Fruit fly (Drosophila melanogaster): ENCODE data around the gene Gmd.
A peak's percentile ranks its signal among the peaks of the same experiment; 100 is the strongest.

Gmd gene

dm6 chr2L:4999389-5000032, 22.7 kb upstream of the Gmd start (continued):
- TF ChIP-seq Rx (GFP tag; IDR thresholded peaks at IDR 0.05), result peak; percentile 64
- TF ChIP-seq trh (GFP tag; optimal IDR thresholded peaks at IDR 0.05), result peak; percentile 8
- TF ChIP-seq CG11456 (GFP tag; IDR thresholded peaks at IDR 0.05), result peak; percentile 71
- peak; percentile 67 for TF ChIP-seq CG9727 (GFP tag; optimal IDR thresholded peaks at IDR 0.05)
- TF ChIP-seq Hr51 (GFP tag; optimal IDR thresholded peaks at IDR 0.05), result peak; percentile 36 to 64
- TF ChIP-seq hkb (optimal IDR thresholded peaks at IDR 0.05), result no peak
- peak; percentile 64 for TF ChIP-seq hkb (GFP tag; IDR thresholded peaks at IDR 0.05)
- TF ChIP-seq luna (GFP tag; optimal IDR thresholded peaks at IDR 0.05), result peak; percentile 46
- peak; percentile 96 for TF ChIP-seq Med (GFP tag)
- TF ChIP-seq CrebB (tag; optimal IDR thresholded peaks at IDR 0.05), result no peak
- TF ChIP-seq CG17568 (GFP tag; optimal IDR thresholded peaks at IDR 0.05), result peak; percentile 45
- TF ChIP-seq E2f2 (GFP tag; IDR thresholded peaks at IDR 0.05), result peak; percentile 19; the same call in 1 of the 2 replicates
- TF ChIP-seq CG4617 (GFP tag; optimal IDR thresholded peaks at IDR 0.05; ENCODE audit: borderline replicate concordance), result peak; percentile 10
- TF ChIP-seq cad (GFP tag; optimal IDR thresholded peaks at IDR 0.05), result no peak
- TF ChIP-seq Fer3 (tag; optimal IDR thresholded peaks at IDR 0.05), result peak; percentile 69
- TF ChIP-seq CG10959 (GFP tag; IDR thresholded peaks at IDR 0.05), result peak; percentile 67
- peak; percentile 54; the same call in 1 of the 2 replicates for TF ChIP-seq CG31441 (GFP tag; IDR thresholded peaks at IDR 0.05)
- 0 out of 2 replicates have a peak, but pooled peaks have one; percentile 23 for TF ChIP-seq aop (GFP tag; IDR thresholded peaks at IDR 0.05)
- TF ChIP-seq CG3847 (GFP tag; IDR thresholded peaks at IDR 0.05), result peak; percentile 57; the same call in 1 of the 2 replicates
- TF ChIP-seq Dip3 (GFP tag; optimal IDR thresholded peaks at IDR 0.05), result peak; percentile 62
- TF ChIP-seq mld (GFP tag; IDR thresholded peaks at IDR 0.05; ENCODE audit: partially characterized antibody), result no peak
- TF ChIP-seq fru (optimal IDR thresholded peaks at IDR 0.05), result no peak
- TF ChIP-seq bowl (GFP tag; IDR thresholded peaks at IDR 0.05), result no peak
- no peak for TF ChIP-seq CG17802 (tag; optimal IDR thresholded peaks at IDR 0.05)
- peak; percentile 22 for TF ChIP-seq tx (GFP tag; optimal IDR thresholded peaks at IDR 0.05)
- TF ChIP-seq unc-4 (GFP tag; IDR thresholded peaks at IDR 0.05; ENCODE audit: partially characterized antibody), result no peak
- TF ChIP-seq CG33213 (GFP tag; optimal IDR thresholded peaks at IDR 0.05), result peak; percentile 47
- TF ChIP-seq CG13424 (tag; optimal IDR thresholded peaks at IDR 0.05), result peak; percentile 64
- 0 out of 2 replicates have a peak, but pooled peaks have one; percentile 25 for TF ChIP-seq gsb (GFP tag; IDR thresholded peaks at IDR 0.05)
- TF ChIP-seq CG1529 (GFP tag; optimal IDR thresholded peaks at IDR 0.05), result no peak
- no peak for TF ChIP-seq Doc3 (GFP tag; IDR thresholded peaks at IDR 0.05; ENCODE audit: partially characterized antibody)
- no peak for TF ChIP-seq Doc2 (GFP tag; IDR thresholded peaks at IDR 0.05)
- peak; percentile 63 for TF ChIP-seq CG7372 (GFP tag; IDR thresholded peaks at IDR 0.05)
- peak; percentile 41 for TF ChIP-seq CG10147 (GFP tag; optimal IDR thresholded peaks at IDR 0.05)
- TF ChIP-seq CG18476 (GFP tag; optimal IDR thresholded peaks at IDR 0.05), result peak; percentile 30
- no peak for TF ChIP-seq CG6791 (GFP tag; IDR thresholded peaks at IDR 0.05; ENCODE audit: partially characterized antibody)
- no peak for TF ChIP-seq CG16813 (GFP tag; IDR thresholded peaks at IDR 0.05; ENCODE audit: partially characterized antibody)
- no peak for TF ChIP-seq toy (GFP tag; IDR thresholded peaks at IDR 0.05)
- TF ChIP-seq Awh (GFP tag; IDR thresholded peaks at IDR 0.05), result peak; percentile 56; the same call in 1 of the 2 replicates
- TF ChIP-seq HLHmδ (GFP tag; optimal IDR thresholded peaks at IDR 0.05), result no peak
- peak; percentile 70; the same call in 1 of the 2 replicates for TF ChIP-seq ranshi (GFP tag; IDR thresholded peaks at IDR 0.05)
- TF ChIP-seq cwo (GFP tag; optimal IDR thresholded peaks at IDR 0.05), result peak; percentile 41
- TF ChIP-seq Max (GFP tag; optimal IDR thresholded peaks at IDR 0.05), result peak; percentile 2
- no peak for TF ChIP-seq D19A (tag; optimal IDR thresholded peaks at IDR 0.05)
- no peak for TF ChIP-seq Elba2 (GFP tag; optimal IDR thresholded peaks at IDR 0.05)
- TF ChIP-seq Dbx (GFP tag; IDR thresholded peaks at IDR 0.05), result no peak; the same call in 1 of the 3 replicates
- TF ChIP-seq Ets97D (GFP tag; optimal IDR thresholded peaks at IDR 0.05), result no peak
- no peak for TF ChIP-seq pita (GFP tag; optimal IDR thresholded peaks at IDR 0.05)
- peak; percentile 21 for TF ChIP-seq fu2 (GFP tag; optimal IDR thresholded peaks at IDR 0.05)
- TF ChIP-seq Neu2 (GFP tag; optimal IDR thresholded peaks at IDR 0.05; ENCODE audit: borderline replicate concordance), result no peak

All from whole organism, embryonic.